Worm (Caenorhabditis elegans) whole organism, L4 larva: Measurements from ENCODE around the gene F35H12.1.

Source experiments
- F10B5.3 ChIP-seq: sonication (generic microtip); optimal IDR thresholded peaks from 2 replicates; lab custom pipeline; 2016; ENCODE audit warnings: mild to moderate bottlenecking, missing genetic modification characterization, missing compliant biosample characterization
- F37D6.2 ChIP-seq: sonication (generic microtip); optimal IDR thresholded peaks from 2 replicates; lab custom pipeline; 2016; ENCODE audit warnings: mild to moderate bottlenecking, missing genetic modification characterization, missing compliant biosample characterization
- F49E8.2 ChIP-seq: sonication (generic microtip); optimal IDR thresholded peaks from 2 replicates; lab custom pipeline; 2016; ENCODE audit warnings: missing compliant biosample characterization, mild to moderate bottlenecking, missing genetic modification characterization, borderline replicate concordance
- R02D3.7 ChIP-seq: fragments of 150-350 bp; sonication (generic microtip); optimal IDR thresholded peaks from 3 replicates; lab custom pipeline; 2014; ENCODE audit warnings: missing biosample characterization, missing genetic modification characterization
- T26A8.4 ChIP-seq: fragments of 200-800 bp; sonication (Bioruptor generic); IDR thresholded peaks from 2 replicates; pipeline ENCODE4 v1.3.6; 2022; ENCODE audit warnings: missing genetic modification characterization, missing compliant biosample characterization
- Y48G9A.11 ChIP-seq: fragments of 200-800 bp; sonication (Bioruptor generic); IDR thresholded peaks from 2 replicates; pipeline ENCODE4 v1.3.6; 2022; ENCODE audit warnings: missing genetic modification reagents, missing genetic modification characterization, missing compliant biosample characterization
- aha-1 ChIP-seq: fragments of 150-350 bp; peaks from one replicate; lab custom pipeline; 2014; ENCODE audit warnings: missing biosample characterization, missing genetic modification characterization
- ama-1 ChIP-seq: fragments of 150-350 bp; optimal IDR thresholded peaks from 2 replicates; lab custom pipeline; 2014; ENCODE audit warnings: inconsistent platforms, mixed read lengths
- arid-1 ChIP-seq: fragments of 200-800 bp; sonication (Bioruptor generic); conservative IDR thresholded peaks from 2 replicates; pipeline ENCODE4 v1.3.6; 2022; ENCODE audit warnings: missing genetic modification reagents, missing genetic modification characterization, missing compliant biosample characterization
- ceh-28 ChIP-seq: fragments of 150-350 bp; optimal IDR thresholded peaks from 2 replicates; lab custom pipeline; 2014; ENCODE audit warnings: missing biosample characterization, missing genetic modification reagents, missing genetic modification characterization
- ceh-44 ChIP-seq: fragments of 200-800 bp; sonication (Bioruptor generic); IDR thresholded peaks from 2 replicates; pipeline ENCODE4 v1.3.6; 2022; ENCODE audit warnings: missing genetic modification reagents, missing genetic modification characterization, missing compliant biosample characterization
- ceh-62 ChIP-seq: sonication (generic microtip); optimal IDR thresholded peaks from 2 replicates; lab custom pipeline; 2017; ENCODE audit warnings: missing biosample characterization, missing genetic modification characterization
- ces-1 ChIP-seq: fragments of 150-350 bp; sonication (generic microtip); optimal IDR thresholded peaks from 4 replicates; lab custom pipeline; 2014; ENCODE audit warnings: missing biosample characterization, missing genetic modification reagents, missing genetic modification characterization
- daf-12 ChIP-seq: fragments of 150-350 bp; optimal IDR thresholded peaks from 2 replicates; lab custom pipeline; 2014; ENCODE audit warnings: missing biosample characterization, missing genetic modification reagents, missing genetic modification characterization
- daf-16 ChIP-seq, 3 experiments: sonication (generic microtip); optimal IDR thresholded peaks; 2 replicates each; lab custom pipeline; 2016 to 2017; ENCODE audit warnings: missing genetic modification characterization in 3 of 3, missing genetic modification reagents in 3 of 3, mild to moderate bottlenecking in 2 of 3, missing compliant biosample characterization in 2 of 3, missing biosample characterization in 1 of 3, moderate library complexity in 1 of 3
- dmd-8 ChIP-seq: fragments of 200-800 bp; sonication (Bioruptor generic); IDR thresholded peaks from 2 replicates; pipeline ENCODE4 v1.3.6; 2022; ENCODE audit warnings: missing genetic modification characterization, missing compliant biosample characterization
- dmd-9 ChIP-seq: fragments of 200-800 bp; sonication (Bioruptor generic); IDR thresholded peaks from 2 replicates; pipeline ENCODE4 v1.3.6; 2022; ENCODE audit warnings: missing genetic modification reagents, missing genetic modification characterization, missing compliant biosample characterization
- dpl-1 ChIP-seq: fragments of 150-350 bp; optimal IDR thresholded peaks from 2 replicates; lab custom pipeline; 2014; ENCODE audit warnings: missing biosample characterization, missing genetic modification reagents, missing genetic modification characterization
- duxl-1 ChIP-seq: sonication (generic microtip); optimal IDR thresholded peaks from 2 replicates; lab custom pipeline; 2016; ENCODE audit warnings: mild to moderate bottlenecking, missing genetic modification characterization, moderate library complexity, missing compliant biosample characterization; ENCODE audit not compliant: poor library complexity
- dve-1 ChIP-seq: sonication (generic microtip); optimal IDR thresholded peaks from 2 replicates; lab custom pipeline; 2017; ENCODE audit warnings: antibody characterized with exemption, mild to moderate bottlenecking, missing genetic modification characterization, missing compliant biosample characterization; ENCODE audit not compliant: insufficient read depth
- hif-1 ChIP-seq, 2 experiments: sonication (generic microtip); optimal IDR thresholded peaks; 2 replicates each; lab custom pipeline; 2016 to 2017; ENCODE audit warnings: missing compliant biosample characterization in 2 of 2, missing genetic modification characterization in 2 of 2, missing genetic modification reagents in 2 of 2, missing genotype in 2 of 2, mild to moderate bottlenecking in 1 of 2
- hlh-11 ChIP-seq: fragments of 200-800 bp; sonication (Bioruptor generic); optimal IDR thresholded peaks from 2 replicates; lab custom pipeline; 2018; ENCODE audit warnings: mild to moderate bottlenecking, missing genetic modification characterization, missing compliant biosample characterization
- hmg-1.1 ChIP-seq: fragments of 200-800 bp; sonication (Bioruptor generic); IDR thresholded peaks from 2 replicates; pipeline ENCODE4 v1.3.6; 2022; ENCODE audit warnings: missing genetic modification reagents, missing genetic modification characterization, missing compliant biosample characterization
- lin-1 ChIP-seq: fragments of 200-800 bp; sonication (Bioruptor generic); IDR thresholded peaks from 2 replicates; pipeline ENCODE4 v1.3.6; 2022; ENCODE audit warnings: missing genetic modification reagents, missing genetic modification characterization, missing compliant biosample characterization
- lin-15B ChIP-seq: fragments of 150-350 bp; sonication (generic microtip); optimal IDR thresholded peaks from 3 replicates; lab custom pipeline; 2014; ENCODE audit warnings: missing biosample characterization, missing genetic modification characterization
- lin-29 ChIP-seq: fragments of 200-800 bp; sonication (Bioruptor generic); IDR thresholded peaks from 2 replicates; pipeline ENCODE4 v1.3.6; 2022; ENCODE audit warnings: missing genetic modification reagents, missing genetic modification characterization, missing compliant biosample characterization
- lin-38 ChIP-seq: fragments of 200-800 bp; sonication (Bioruptor generic); IDR thresholded peaks from 2 replicates; pipeline ENCODE4 v1.3.6; 2022; ENCODE audit warnings: missing genetic modification reagents, missing genetic modification characterization, missing compliant biosample characterization
- lsy-2 ChIP-seq, 2 experiments: fragments of 150-350 bp in 1 of 2; sonication (generic microtip) in 1 of 2; optimal IDR thresholded peaks; 2 replicates each; lab custom pipeline; 2014 to 2017; ENCODE audit warnings: missing biosample characterization in 2 of 2, missing genetic modification characterization in 2 of 2
- mes-2 ChIP-seq: sonication (generic microtip); optimal IDR thresholded peaks from 2 replicates; lab custom pipeline; 2016; ENCODE audit warnings: missing genotype, mild to moderate bottlenecking, missing genetic modification characterization, missing compliant biosample characterization; ENCODE audit not compliant: poor library complexity, severe bottlenecking
- nhr-10 ChIP-seq: fragments of 150-350 bp; optimal IDR thresholded peaks from 2 replicates; lab custom pipeline; 2014; ENCODE audit warnings: missing biosample characterization, missing genetic modification characterization
- nhr-102 ChIP-seq: sonication (generic microtip); optimal IDR thresholded peaks from 2 replicates; lab custom pipeline; 2016; ENCODE audit warnings: mild to moderate bottlenecking, missing genetic modification characterization, moderate library complexity, missing compliant biosample characterization
- nhr-25 ChIP-seq: sonication (generic microtip); optimal IDR thresholded peaks from 2 replicates; lab custom pipeline; 2017; ENCODE audit warnings: missing genetic modification characterization, mild to moderate bottlenecking, missing compliant biosample characterization, antibody characterized with exemption, moderate library complexity, borderline replicate concordance; ENCODE audit not compliant: insufficient read depth
- nhr-28 ChIP-seq: fragments of 150-350 bp; optimal IDR thresholded peaks from 2 replicates; lab custom pipeline; 2014; ENCODE audit warnings: missing biosample characterization, missing genetic modification characterization
- nhr-41 ChIP-seq: fragments of 200-800 bp; sonication (Bioruptor generic); IDR thresholded peaks from 2 replicates; pipeline ENCODE4 v1.3.6; 2022; ENCODE audit warnings: missing genetic modification reagents, missing genetic modification characterization, missing compliant biosample characterization
- nhr-6 ChIP-seq: fragments of 150-350 bp; optimal IDR thresholded peaks from 2 replicates; lab custom pipeline; 2014; ENCODE audit warnings: missing biosample characterization, missing genetic modification characterization
- nhr-76 ChIP-seq: fragments of 150-350 bp; optimal IDR thresholded peaks from 2 replicates; lab custom pipeline; 2014; ENCODE audit warnings: missing biosample characterization, missing genetic modification characterization
- sdz-12 ChIP-seq: fragments of 200-800 bp; sonication (Bioruptor generic); optimal IDR thresholded peaks from 2 replicates; lab custom pipeline; 2018; ENCODE audit warnings: mild to moderate bottlenecking, missing genetic modification characterization, missing compliant biosample characterization
- set-16 ChIP-seq: fragments of 200-800 bp; sonication (Bioruptor generic); IDR thresholded peaks from 2 replicates; pipeline ENCODE4 v1.3.6; 2022; ENCODE audit warnings: missing genetic modification reagents, missing genetic modification characterization, missing compliant biosample characterization
- skn-1 ChIP-seq: fragments of 150-350 bp; optimal IDR thresholded peaks from 2 replicates; lab custom pipeline; 2014; ENCODE audit warnings: missing biosample characterization, missing genetic modification characterization
- snpc-4 ChIP-seq: fragments of 150-350 bp; optimal IDR thresholded peaks from 2 replicates; lab custom pipeline; 2014; ENCODE audit warnings: missing biosample characterization, missing genetic modification characterization
- tag-97 ChIP-seq: fragments of 200-800 bp; sonication (Bioruptor generic); IDR thresholded peaks from 2 replicates; pipeline ENCODE4 v1.3.6; 2022; ENCODE audit warnings: missing genetic modification characterization, missing compliant biosample characterization
- unc-130 ChIP-seq: sonication (generic microtip); optimal IDR thresholded peaks from 2 replicates; lab custom pipeline; 2016; ENCODE audit warnings: missing genetic modification reagents, missing genetic modification characterization, missing compliant biosample characterization
- unc-39 ChIP-seq: sonication (generic microtip); optimal IDR thresholded peaks from 2 replicates; lab custom pipeline; 2017; ENCODE audit warnings: missing biosample characterization, missing genetic modification characterization
- zag-1 ChIP-seq: fragments of 150-350 bp; optimal IDR thresholded peaks from 2 replicates; lab custom pipeline; 2014; ENCODE audit warnings: missing biosample characterization, missing genetic modification characterization
- zip-2 ChIP-seq: fragments of 150-350 bp; optimal IDR thresholded peaks from 2 replicates; lab custom pipeline; 2014; ENCODE audit warnings: missing biosample characterization, missing genetic modification characterization
- ztf-11 ChIP-seq: fragments of 150-350 bp; optimal IDR thresholded peaks from 2 replicates; lab custom pipeline; 2014; ENCODE audit warnings: missing biosample characterization, missing genetic modification characterization

Gene F35H12.1

ce11 chrX:924495-925008 lies 9.1 kb upstream of the F35H12.1 start, which contains the start of the genes pifk-1 and tbc-11 (continued):
- TF ChIP-seq nhr-41 (no peak), hif-1 (tag; optimal IDR thresholded peaks at IDR 0.05; lab: Kevin White, UChicago) (peak in 1 of 2 experiments; percentile 46), nhr-6 (tag; lab: Kevin White, UChicago) (peak; percentile 26), sdz-12 (GFP tag; lab: Kevin White, UChicago) (no peak), T26A8.4 (GFP tag; lab: Robert Waterston, UW) (no peak), ceh-28 (tag; lab: Kevin White, UChicago) (no peak), nhr-28 (tag; lab: Kevin White, UChicago) (peak; percentile 74), duxl-1 (no peak), tag-97 (no peak), F49E8.2 (tag; lab: Kevin White, UChicago) (no peak), daf-12 (tag; lab: Kevin White, UChicago) (no peak), R02D3.7 (tag; lab: Kevin White, UChicago) (no peak), set-16 (GFP tag; lab: Robert Waterston, UW) (no peak), dpl-1 (peak; percentile 40), ceh-62 (tag; lab: Kevin White, UChicago) (no peak), nhr-76 (tag; lab: Kevin White, UChicago) (no peak), Y48G9A.11 (no peak), nhr-102 (no peak), dmd-9 (GFP tag; lab: Robert Waterston, UW) (no peak), F10B5.3 (no peak), lin-29 (GFP tag; lab: Robert Waterston, UW) (no peak), snpc-4 (no peak), ztf-11 (tag; lab: Kevin White, UChicago) (no peak), zip-2 (no peak), unc-39 (no peak), daf-16 (GFP tag; optimal IDR thresholded peaks at IDR 0.05; lab: Kevin White, UChicago) (no peak), daf-16 (tag; optimal IDR thresholded peaks at IDR 0.05; lab: Kevin White, UChicago) (peak; percentile 82), lin-38 (GFP tag; lab: Robert Waterston, UW) (peak; percentile 80), lin-1 (GFP tag; lab: Robert Waterston, UW) (no peak), lin-15B (tag; lab: Kevin White, UChicago) (no peak), ama-1 (lab: Kevin White, UChicago) (no peak), nhr-10 (tag; lab: Kevin White, UChicago) (no peak), hmg-1.1 (GFP tag; lab: Robert Waterston, UW) (0 out of 2 replicates have a peak, but pooled peaks have one; percentile 14), aha-1 (tag; lab: Kevin White, UChicago) (no peak), dmd-8 (GFP tag; lab: Robert Waterston, UW) (0 out of 2 replicates have a peak, but pooled peaks have one; percentile 25), nhr-25 (tag; lab: Kevin White, UChicago) (peak; percentile 39), hlh-11 (peak; percentile 71), mes-2 (tag; lab: Kevin White, UChicago) (peak; percentile 79), lsy-2 (tag; optimal IDR thresholded peaks at IDR 0.05; lab: Kevin White, UChicago) (peak in 1 of 2 experiments; percentile 70), unc-130 (GFP tag; lab: Kevin White, UChicago) (no peak), zag-1 (tag; lab: Kevin White, UChicago) (no peak), arid-1 (0 out of 2 replicates have a peak, but pooled peaks have one; percentile 41), skn-1 (no peak), dve-1 (tag; lab: Kevin White, UChicago) (peak; percentile 82), F37D6.2 (tag; lab: Kevin White, UChicago) (no peak), ceh-44 (GFP tag; lab: Robert Waterston, UW) (no peak), ces-1 (GFP tag; lab: Kevin White, UChicago) (no peak)
